Worm (Caenorhabditis elegans) whole organism, late embryonic: ENCODE data around the gene Y51B9A.7.

Source experiments
- C38D4.7 ChIP-seq: fragments of 200-800 bp; sonication (Bioruptor generic); optimal IDR thresholded peaks from 2 replicates; lab custom pipeline; 2018; ENCODE audit warnings: mild to moderate bottlenecking, missing genetic modification characterization, moderate library complexity, missing compliant biosample characterization
- F13H6.1 ChIP-seq: sonication (generic microtip); optimal IDR thresholded peaks from 2 replicates; lab custom pipeline; 2016; ENCODE audit warnings: missing genetic modification characterization, missing compliant biosample characterization
- ceh-18 ChIP-seq: sonication (generic microtip); optimal IDR thresholded peaks from 2 replicates; lab custom pipeline; 2016; ENCODE audit warnings: missing genetic modification characterization, missing compliant biosample characterization
- ceh-19 ChIP-seq: fragments of 200-800 bp; sonication (Bioruptor generic); optimal IDR thresholded peaks from 2 replicates; lab custom pipeline; 2018; ENCODE audit warnings: mild to moderate bottlenecking, missing genetic modification characterization, missing compliant biosample characterization
- ceh-22 ChIP-seq: sonication (generic microtip); optimal IDR thresholded peaks from 2 replicates; lab custom pipeline; 2017; ENCODE audit warnings: missing biosample characterization, missing genetic modification characterization
- ceh-24 ChIP-seq: sonication (generic microtip); optimal IDR thresholded peaks from 2 replicates; lab custom pipeline; 2016; ENCODE audit warnings: mild to moderate bottlenecking, missing genetic modification characterization, missing compliant biosample characterization
- ceh-31 ChIP-seq: sonication (generic microtip); optimal IDR thresholded peaks from 2 replicates; lab custom pipeline; 2016; ENCODE audit warnings: missing genetic modification characterization, missing compliant biosample characterization
- ceh-48 ChIP-seq: sonication (generic microtip); optimal IDR thresholded peaks from 2 replicates; lab custom pipeline; 2016; ENCODE audit warnings: missing genetic modification characterization, inconsistent platforms, missing compliant biosample characterization
- ceh-6 ChIP-seq: fragments of 200-800 bp; sonication (Bioruptor generic); optimal IDR thresholded peaks from 2 replicates; lab custom pipeline; 2018; ENCODE audit warnings: mild to moderate bottlenecking, missing genetic modification characterization, missing compliant biosample characterization
- ceh-9 ChIP-seq: sonication (generic microtip); optimal IDR thresholded peaks from 2 replicates; lab custom pipeline; 2016; ENCODE audit warnings: mild to moderate bottlenecking, missing genetic modification characterization, inconsistent platforms, missing compliant biosample characterization
- che-1 ChIP-seq: sonication (generic microtip); optimal IDR thresholded peaks from 2 replicates; lab custom pipeline; 2016; ENCODE audit warnings: mild to moderate bottlenecking, missing genetic modification characterization, missing compliant biosample characterization
- dmd-4 ChIP-seq: sonication (generic microtip); optimal IDR thresholded peaks from 2 replicates; lab custom pipeline; 2016; ENCODE audit warnings: borderline replicate concordance, missing genetic modification characterization, missing compliant biosample characterization
- dve-1 ChIP-seq: sonication (generic microtip); optimal IDR thresholded peaks from 2 replicates; lab custom pipeline; 2017; ENCODE audit warnings: antibody characterized with exemption, mild to moderate bottlenecking, missing genetic modification characterization, missing compliant biosample characterization
- elt-2 ChIP-seq: sonication (generic microtip); optimal IDR thresholded peaks from 2 replicates; lab custom pipeline; 2016; ENCODE audit warnings: missing genetic modification reagents, missing genetic modification characterization, missing compliant biosample characterization
- elt-4 ChIP-seq: sonication (generic microtip); optimal IDR thresholded peaks from 2 replicates; lab custom pipeline; 2016; ENCODE audit warnings: missing genetic modification characterization, missing compliant biosample characterization
- ets-4 ChIP-seq: sonication (generic microtip); optimal IDR thresholded peaks from 2 replicates; lab custom pipeline; 2016; ENCODE audit warnings: missing genetic modification characterization, missing compliant biosample characterization
- fax-1 ChIP-seq: sonication (generic microtip); optimal IDR thresholded peaks from 2 replicates; lab custom pipeline; 2016; ENCODE audit warnings: missing genotype, missing genetic modification characterization, missing compliant biosample characterization
- fkh-10 ChIP-seq: fragments of 150-350 bp; optimal IDR thresholded peaks from 2 replicates; lab custom pipeline; 2014; ENCODE audit warnings: missing biosample characterization, missing genetic modification reagents, missing genetic modification characterization
- fkh-6 ChIP-seq: sonication (generic microtip); optimal IDR thresholded peaks from 2 replicates; lab custom pipeline; 2016; ENCODE audit warnings: missing genetic modification characterization, missing compliant biosample characterization
- hlh-15 ChIP-seq: sonication (generic microtip); optimal IDR thresholded peaks from 2 replicates; lab custom pipeline; 2016; ENCODE audit warnings: missing genetic modification characterization, missing compliant biosample characterization
- hlh-8 ChIP-seq: sonication (generic microtip); optimal IDR thresholded peaks from 2 replicates; lab custom pipeline; 2016; ENCODE audit warnings: missing genotype, missing genetic modification characterization, missing compliant biosample characterization
- lim-6 ChIP-seq: sonication (generic microtip); optimal IDR thresholded peaks from 2 replicates; lab custom pipeline; 2016; ENCODE audit warnings: missing genetic modification characterization, missing compliant biosample characterization
- madf-2 ChIP-seq: sonication (generic microtip); optimal IDR thresholded peaks from 2 replicates; lab custom pipeline; 2017; ENCODE audit warnings: missing genetic modification characterization, missing compliant biosample characterization
- nhr-232 ChIP-seq: sonication (generic microtip); optimal IDR thresholded peaks from 2 replicates; lab custom pipeline; 2016; ENCODE audit warnings: missing genetic modification characterization, missing compliant biosample characterization
- pax-1 ChIP-seq: fragments of 150-350 bp; optimal IDR thresholded peaks from 2 replicates; lab custom pipeline; 2014; ENCODE audit warnings: missing biosample characterization, missing genetic modification characterization
- pha-2 ChIP-seq: sonication (generic microtip); optimal IDR thresholded peaks from 2 replicates; lab custom pipeline; 2017; ENCODE audit warnings: mild to moderate bottlenecking, missing genetic modification characterization, missing compliant biosample characterization
- pha-4 ChIP-seq: fragments of 150-350 bp; optimal IDR thresholded peaks from 2 replicates; lab custom pipeline; 2018; ENCODE audit warnings: missing biosample characterization, missing genetic modification reagents, missing genetic modification characterization
- pqm-1 ChIP-seq: sonication (generic microtip); optimal IDR thresholded peaks from 2 replicates; lab custom pipeline; 2016; ENCODE audit warnings: missing genetic modification characterization, missing compliant biosample characterization
- pros-1 ChIP-seq: fragments of 150-350 bp; optimal IDR thresholded peaks from 2 replicates; lab custom pipeline; 2014; ENCODE audit warnings: missing biosample characterization, missing genetic modification reagents, missing genetic modification characterization
- ref-2 ChIP-seq: sonication (generic microtip); optimal IDR thresholded peaks from 2 replicates; lab custom pipeline; 2016; ENCODE audit warnings: missing genetic modification characterization, missing compliant biosample characterization
- rnt-1 ChIP-seq: sonication (generic microtip); optimal IDR thresholded peaks from 2 replicates; lab custom pipeline; 2016; ENCODE audit warnings: missing genetic modification characterization, missing compliant biosample characterization
- sdc-2 ChIP-seq: sonication (generic microtip); optimal IDR thresholded peaks from 2 replicates; lab custom pipeline; 2016; ENCODE audit warnings: missing genotype, missing genetic modification characterization, missing compliant biosample characterization
- sox-2 ChIP-seq: fragments of 200-800 bp; sonication (Bioruptor generic); IDR thresholded peaks from 2 replicates; pipeline ENCODE4 v1.3.6; 2022; ENCODE audit warnings: missing genetic modification reagents, missing genetic modification characterization, missing compliant biosample characterization
- syd-9 ChIP-seq: sonication (generic microtip); optimal IDR thresholded peaks from 2 replicates; lab custom pipeline; 2016; ENCODE audit warnings: mild to moderate bottlenecking, missing genetic modification characterization, moderate library complexity, missing compliant biosample characterization
- tbx-2 ChIP-seq: sonication (generic microtip); optimal IDR thresholded peaks from 2 replicates; lab custom pipeline; 2016; ENCODE audit warnings: missing genetic modification characterization, missing compliant biosample characterization
- tbx-7 ChIP-seq: sonication (generic microtip); optimal IDR thresholded peaks from 2 replicates; lab custom pipeline; 2016; ENCODE audit warnings: missing genotype, missing genetic modification characterization, missing compliant biosample characterization
- unc-42 ChIP-seq: sonication (generic microtip); optimal IDR thresholded peaks from 2 replicates; lab custom pipeline; 2016; ENCODE audit warnings: missing genotype, missing genetic modification characterization, missing compliant biosample characterization
- unc-55 ChIP-seq: sonication (generic microtip); optimal IDR thresholded peaks from 2 replicates; lab custom pipeline; 2017; ENCODE audit warnings: missing biosample characterization, missing genetic modification reagents, missing genetic modification characterization
- ztf-16 ChIP-seq: sonication (generic microtip); optimal IDR thresholded peaks from 2 replicates; lab custom pipeline; 2017; ENCODE audit warnings: missing genetic modification characterization, missing compliant biosample characterization

Gene Y51B9A.7

DNA sequence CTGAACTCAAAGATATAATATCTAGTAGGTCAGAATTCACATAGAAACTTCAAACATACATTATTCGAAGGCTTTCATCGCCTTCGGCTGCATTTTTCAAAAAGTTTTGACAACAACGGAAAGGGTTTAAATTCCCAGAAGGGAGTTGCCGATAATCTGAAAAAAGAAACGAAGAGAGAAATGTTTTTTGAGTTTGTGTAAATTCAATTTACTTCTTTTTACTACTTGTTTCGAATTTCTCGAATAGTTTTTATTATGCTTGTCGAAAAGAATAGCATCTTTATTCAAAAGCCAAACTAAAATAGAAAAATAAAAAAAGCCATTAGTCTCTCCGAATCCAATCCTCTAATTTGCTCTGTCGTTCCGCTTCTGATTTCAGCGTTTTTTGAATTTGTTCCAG is 31.3 kb downstream of the Y51B9A.7 start:
- TF ChIP-seq fkh-6 (no peak), ceh-18 (tag; lab: Kevin White, UChicago) (no peak), pha-4 (tag; lab: Kevin White, UChicago) (no peak), ceh-31 (tag; lab: Kevin White, UChicago) (no peak), elt-2 (tag; lab: Kevin White, UChicago) (no peak), unc-55 (GFP tag; lab: Kevin White, UChicago) (no peak)

DNA sequence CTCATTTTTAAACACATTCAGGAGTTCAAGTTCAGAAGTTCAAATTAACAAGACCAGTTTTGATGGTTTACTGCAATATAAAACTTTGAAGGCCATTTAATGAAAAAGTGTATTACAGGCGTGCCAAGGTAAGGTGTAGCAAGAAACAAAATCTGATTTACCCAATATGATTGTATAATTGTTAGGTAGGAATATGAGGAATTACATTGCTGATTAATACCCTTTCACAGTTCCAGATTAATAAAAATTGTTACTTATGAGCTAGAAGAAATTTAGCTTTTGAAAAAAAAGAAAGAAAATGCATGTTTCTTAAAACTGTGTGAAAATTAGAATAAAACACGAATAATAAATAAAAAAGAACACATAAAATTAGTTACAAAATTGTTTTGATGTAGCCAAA is 33.8 kb downstream of the Y51B9A.7 start, which contains the start of gene kin-15:
TSS of gene kin-15 (minus strand) at position 101 of the 400 bp plus-strand sequence.
- TF ChIP-seq rnt-1 (no peak), unc-55 (GFP tag; lab: Kevin White, UChicago) (no peak), dve-1 (no peak), C38D4.7 (GFP tag; lab: Kevin White, UChicago) (no peak), lim-6 (tag; lab: Kevin White, UChicago) (no peak), nhr-232 (tag; lab: Kevin White, UChicago) (no peak), pros-1 (tag; lab: Kevin White, UChicago) (no peak), ceh-9 (tag; lab: Kevin White, UChicago) (no peak), fax-1 (tag; lab: Kevin White, UChicago) (no peak), elt-4 (no peak), ceh-24 (no peak)
- TF ChIP-seq, all 69 proteins: peak for 0

DNA sequence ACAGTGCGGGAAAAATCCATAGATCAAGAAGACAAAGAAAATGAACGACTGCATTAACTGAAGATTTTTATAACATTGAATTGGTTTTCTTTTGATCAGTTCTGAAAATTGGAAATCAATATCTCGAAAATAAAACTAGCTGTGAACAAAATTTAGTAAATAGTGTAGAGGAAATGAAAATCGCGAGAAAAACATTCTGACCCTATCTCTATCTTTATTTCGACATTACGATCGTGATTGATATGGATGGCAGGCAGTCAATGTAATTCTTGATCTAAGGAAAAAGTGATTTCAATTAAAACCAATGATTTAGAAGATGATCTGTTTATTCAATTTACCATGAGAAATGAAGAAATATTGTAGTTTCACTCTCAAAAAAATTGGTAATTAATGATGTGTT is 36.2 kb downstream of the Y51B9A.7 start, which contains the start of gene kin-16:
TSS of gene kin-16 (minus strand) at position 101 of the 400 bp plus-strand sequence.
- TF ChIP-seq ceh-19 (GFP tag; lab: Kevin White, UChicago) = no peak
- no peak for TF ChIP-seq tbx-7 (tag; lab: Kevin White, UChicago)
- no peak for TF ChIP-seq fkh-10 (GFP tag; lab: Kevin White, UChicago)
- TF ChIP-seq madf-2 (tag; lab: Kevin White, UChicago) = no peak
- no peak for TF ChIP-seq ref-2 (tag; lab: Kevin White, UChicago)

DNA sequence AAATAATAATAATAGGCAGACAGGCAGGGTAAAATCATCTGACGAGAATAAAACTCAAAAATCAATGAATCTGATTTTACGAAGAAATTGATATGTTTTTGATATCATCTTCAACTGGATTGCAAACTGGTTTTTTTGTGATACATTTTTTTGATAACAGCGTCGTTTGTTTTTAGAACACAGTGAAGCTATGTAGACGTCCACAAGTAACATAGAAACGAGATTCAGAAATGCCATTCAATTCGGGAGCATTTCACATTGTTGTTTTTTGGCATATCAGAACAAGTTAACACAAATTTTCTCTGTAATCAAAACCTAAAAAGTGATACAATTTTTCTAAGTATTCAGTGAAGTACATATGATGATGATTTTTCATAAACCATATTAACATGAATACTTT is 38.4 kb downstream of the Y51B9A.7 start, which contains the start of gene chil-13:
TSS of gene chil-13 (minus strand) at position 101 of the 400 bp plus-strand sequence.
- TF ChIP-seq ztf-16 (tag; lab: Kevin White, UChicago) (no peak), syd-9 (tag; lab: Kevin White, UChicago) (no peak), ref-2 (tag; lab: Kevin White, UChicago) (no peak), C38D4.7 (GFP tag; lab: Kevin White, UChicago) (no peak), ceh-6 (no peak), sox-2 (GFP tag; lab: Robert Waterston, UW) (no peak), ceh-22 (tag; lab: Kevin White, UChicago) (no peak), ets-4 (no peak), madf-2 (tag; lab: Kevin White, UChicago) (no peak), ceh-48 (no peak), fkh-10 (GFP tag; lab: Kevin White, UChicago) (no peak), pha-2 (tag; lab: Kevin White, UChicago) (no peak)

DNA sequence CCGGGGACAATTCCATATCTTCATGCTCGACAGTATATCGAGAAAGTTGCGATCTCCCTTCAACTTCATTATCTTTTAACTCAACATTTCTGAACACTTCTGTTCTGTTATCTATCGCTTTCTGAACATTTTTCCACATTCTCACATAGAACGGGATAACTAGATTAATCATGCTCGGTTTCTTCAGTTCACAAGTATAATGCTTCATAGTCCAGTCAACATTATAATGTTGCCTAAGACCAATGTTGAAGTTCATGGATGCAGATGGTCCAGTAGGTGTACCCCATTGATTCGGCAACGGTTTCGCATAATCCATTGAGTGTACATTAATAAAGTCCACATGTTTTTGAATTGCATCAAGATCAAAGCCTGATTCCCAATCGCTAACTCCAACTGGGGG is 39.0 kb downstream of the Y51B9A.7 start:
- no peak for TF ChIP-seq dve-1
- no peak for TF ChIP-seq sox-2 (GFP tag; lab: Robert Waterston, UW)
- TF ChIP-seq che-1 = no peak
- TF ChIP-seq hlh-8 (tag; lab: Kevin White, UChicago) = no peak
- no peak for TF ChIP-seq tbx-2
- TF ChIP-seq ceh-24 = no peak
- TF ChIP-seq F13H6.1 (tag; lab: Kevin White, UChicago) = no peak
- no peak for TF ChIP-seq pax-1
- TF ChIP-seq dmd-4 (tag; lab: Kevin White, UChicago) = no peak
- TF ChIP-seq hlh-15 (tag; lab: Kevin White, UChicago) = no peak
- TF ChIP-seq ztf-16 (tag; lab: Kevin White, UChicago) = no peak
- TF ChIP-seq pha-4 (tag; lab: Kevin White, UChicago) = no peak
- TF ChIP-seq syd-9 (tag; lab: Kevin White, UChicago) = no peak
- TF ChIP-seq pqm-1 (tag; lab: Kevin White, UChicago) = no peak
- TF ChIP-seq ceh-48 = no peak
- no peak for TF ChIP-seq unc-42 (tag; lab: Kevin White, UChicago)
- no peak for TF ChIP-seq sdc-2 (tag; lab: Kevin White, UChicago)
- no peak for TF ChIP-seq ets-4
- no peak for TF ChIP-seq pros-1 (tag; lab: Kevin White, UChicago)
